Worm (Caenorhabditis elegans) whole organism, young adult: ENCODE data around the gene kin-19.
A peak's percentile ranks its signal among the peaks of the same experiment; 100 is the strongest.

Experiments
- C06A6.2 ChIP-seq: fragments of 200-800 bp; sonication (Bioruptor generic); conservative IDR thresholded peaks from 2 replicates; pipeline ENCODE4 v1.3.6; 2022; ENCODE audit warnings: missing genetic modification characterization, missing compliant biosample characterization
- D2030.7 ChIP-seq: fragments of 200-800 bp; sonication (Bioruptor generic); IDR thresholded peaks from 2 replicates; pipeline ENCODE4 v1.3.6; 2022; ENCODE audit warnings: missing genetic modification reagents, missing genetic modification characterization, missing compliant biosample characterization
- F22D6.2 ChIP-seq: sonication (generic microtip); optimal IDR thresholded peaks from 2 replicates; lab custom pipeline; 2016; ENCODE audit warnings: mild to moderate bottlenecking, missing genetic modification characterization, missing compliant biosample characterization
- F33H1.4 ChIP-seq: fragments of 200-800 bp; sonication (Bioruptor generic); IDR thresholded peaks from 2 replicates; pipeline ENCODE4 v1.3.6; 2022; ENCODE audit warnings: missing genetic modification reagents, missing genetic modification characterization, missing compliant biosample characterization
- K12H6.12 ChIP-seq: fragments of 200-800 bp; sonication (Bioruptor generic); optimal IDR thresholded peaks from 2 replicates; lab custom pipeline; 2018; ENCODE audit warnings: mild to moderate bottlenecking, missing genetic modification characterization, missing compliant biosample characterization
- Y53G8AR.9 ChIP-seq: fragments of 200-800 bp; sonication (Bioruptor generic); conservative IDR thresholded peaks from 2 replicates; pipeline ENCODE4 v1.3.6; 2022; ENCODE audit warnings: missing genetic modification reagents, missing genetic modification characterization, missing compliant biosample characterization
- Y56A3A.18 ChIP-seq: fragments of 200-800 bp; sonication (Bioruptor generic); IDR thresholded peaks from 2 replicates; pipeline ENCODE4 v1.3.6; 2022; ENCODE audit warnings: missing genetic modification reagents, missing genetic modification characterization, missing compliant biosample characterization
- Y67H2A.10 ChIP-seq: fragments of 200-800 bp; sonication (Bioruptor generic); conservative IDR thresholded peaks from 2 replicates; pipeline ENCODE4 v1.3.6; 2022; ENCODE audit warnings: missing genetic modification reagents, missing genetic modification characterization, missing compliant biosample characterization
- Y79H2A.3 ChIP-seq: fragments of 200-800 bp; sonication (Bioruptor generic); conservative IDR thresholded peaks from 2 replicates; pipeline ENCODE4 v1.3.6; 2022; ENCODE audit warnings: missing genetic modification reagents, missing genetic modification characterization, missing compliant biosample characterization
- ZK185.1 ChIP-seq: sonication (generic microtip); optimal IDR thresholded peaks from 2 replicates; lab custom pipeline; 2016; ENCODE audit warnings: mild to moderate bottlenecking, missing genetic modification characterization, missing compliant biosample characterization; ENCODE audit not compliant: poor library complexity, severe bottlenecking
- ama-1 ChIP-seq, 3 experiments: fragments of 150-350 bp in 1 of 3; sonication (generic microtip) in 2 of 3; optimal IDR thresholded peaks; 2 replicates each; lab custom pipeline; 2014 to 2018; ENCODE audit warnings: missing biosample characterization in 2 of 3, missing genetic modification characterization in 2 of 3, missing genetic modification reagents in 2 of 3
- attf-5 ChIP-seq: fragments of 200-800 bp; sonication (Bioruptor generic); optimal IDR thresholded peaks from 2 replicates; lab custom pipeline; 2018; ENCODE audit warnings: mild to moderate bottlenecking, missing genetic modification characterization, missing compliant biosample characterization
- ccch-3 ChIP-seq: fragments of 200-800 bp; sonication (Bioruptor generic); optimal IDR thresholded peaks from 2 replicates; lab custom pipeline; 2018; ENCODE audit warnings: mild to moderate bottlenecking, missing genetic modification characterization, missing compliant biosample characterization
- cebp-1 ChIP-seq, 2 experiments: fragments of 200-800 bp in 1 of 2; sonication (Bioruptor generic) in 1 of 2; sonication (generic microtip) in 1 of 2; IDR thresholded peaks in 1 of 2; optimal IDR thresholded peaks in 1 of 2; 2 replicates each; pipeline versions ENCODE4 v1.3.6 to Lab custom; 2017 to 2022; ENCODE audit warnings: missing compliant biosample characterization in 2 of 2, missing genetic modification characterization in 2 of 2, mild to moderate bottlenecking in 1 of 2, missing genetic modification reagents in 1 of 2, moderate library complexity in 1 of 2
- cebp-2 ChIP-seq: fragments of 200-800 bp; sonication (Bioruptor generic); IDR thresholded peaks from 2 replicates; pipeline ENCODE4 v1.3.6; 2022; ENCODE audit warnings: missing genetic modification characterization, missing compliant biosample characterization
- die-1 ChIP-seq: sonication (generic microtip); optimal IDR thresholded peaks from 2 replicates; lab custom pipeline; 2016; ENCODE audit warnings: missing genotype, mild to moderate bottlenecking, missing genetic modification characterization, missing compliant biosample characterization
- efl-1 ChIP-seq: fragments of 150-350 bp; optimal IDR thresholded peaks from 2 replicates; lab custom pipeline; 2014; ENCODE audit warnings: missing biosample characterization, missing genetic modification reagents, missing genetic modification characterization
- fkh-3 ChIP-seq: sonication (generic microtip); optimal IDR thresholded peaks from 2 replicates; lab custom pipeline; 2016; ENCODE audit warnings: mild to moderate bottlenecking, missing genetic modification characterization, missing compliant biosample characterization
- lin-40 ChIP-seq: sonication (generic microtip); optimal IDR thresholded peaks from 2 replicates; lab custom pipeline; 2016; ENCODE audit warnings: missing genetic modification characterization, mild to moderate bottlenecking, missing compliant biosample characterization, missing genotype, missing genetic modification reagents
- lin-54 ChIP-seq: fragments of 200-800 bp; sonication (Bioruptor generic); optimal IDR thresholded peaks from 2 replicates; lab custom pipeline; 2018; ENCODE audit warnings: mild to moderate bottlenecking, missing genetic modification characterization, missing compliant biosample characterization
- lir-1 ChIP-seq: fragments of 200-800 bp; sonication (Bioruptor generic); conservative IDR thresholded peaks from 2 replicates; pipeline ENCODE4 v1.3.6; 2022; ENCODE audit warnings: missing genetic modification reagents, missing genetic modification characterization, missing compliant biosample characterization
- lsl-1 ChIP-seq: fragments of 200-800 bp; sonication (Bioruptor generic); optimal IDR thresholded peaks from 2 replicates; lab custom pipeline; 2018; ENCODE audit warnings: mild to moderate bottlenecking, missing genetic modification characterization, moderate library complexity, missing compliant biosample characterization
- madf-10 ChIP-seq: sonication (generic microtip); optimal IDR thresholded peaks from 2 replicates; lab custom pipeline; 2016; ENCODE audit warnings: mild to moderate bottlenecking, missing genetic modification characterization, missing compliant biosample characterization
- madf-6 ChIP-seq: fragments of 200-800 bp; sonication (Bioruptor generic); IDR thresholded peaks from 2 replicates; pipeline ENCODE4 v1.3.6; 2022; ENCODE audit warnings: missing genetic modification reagents, missing genetic modification characterization, missing compliant biosample characterization
- madf-8 ChIP-seq: fragments of 200-800 bp; sonication (Bioruptor generic); conservative IDR thresholded peaks from 2 replicates; pipeline ENCODE4 v1.3.6; 2022; ENCODE audit warnings: missing genetic modification reagents, missing genetic modification characterization, missing compliant biosample characterization
- mcd-1 ChIP-seq: fragments of 200-800 bp; sonication (Bioruptor generic); IDR thresholded peaks from 2 replicates; pipeline ENCODE4 v1.3.6; 2022; ENCODE audit warnings: missing genetic modification reagents, missing genetic modification characterization, missing compliant biosample characterization
- nfyb-1 ChIP-seq: fragments of 200-800 bp; sonication (Bioruptor generic); IDR thresholded peaks from 2 replicates; pipeline ENCODE4 v1.3.6; 2022; ENCODE audit warnings: missing genetic modification reagents, missing genetic modification characterization, missing compliant biosample characterization
- rec-8 ChIP-seq, 2 experiments: sonication (generic microtip); optimal IDR thresholded peaks; 2 replicates each; lab custom pipeline; 2016; ENCODE audit warnings: mild to moderate bottlenecking in 2 of 2, missing genetic modification characterization in 2 of 2, missing genetic modification reagents in 2 of 2, missing genotype in 2 of 2, missing biosample characterization in 1 of 2, missing compliant biosample characterization in 1 of 2, moderate library complexity in 1 of 2
- somi-1 ChIP-seq: fragments of 200-800 bp; sonication (Bioruptor generic); optimal IDR thresholded peaks from 2 replicates; lab custom pipeline; 2018; ENCODE audit warnings: mild to moderate bottlenecking, missing genetic modification characterization, missing compliant biosample characterization
- tbp1 ChIP-seq: fragments of 200-800 bp; sonication (Bioruptor generic); optimal IDR thresholded peaks from 2 replicates; lab custom pipeline; 2018; ENCODE audit warnings: mild to moderate bottlenecking, missing genetic modification characterization, missing compliant biosample characterization
- tbx-9 ChIP-seq: sonication (generic microtip); optimal IDR thresholded peaks from 2 replicates; lab custom pipeline; 2016; ENCODE audit warnings: borderline replicate concordance, missing genetic modification characterization, inconsistent platforms, missing compliant biosample characterization
- ztf-26 ChIP-seq: sonication (generic microtip); optimal IDR thresholded peaks from 2 replicates; lab custom pipeline; 2017; ENCODE audit warnings: missing genetic modification characterization, missing compliant biosample characterization

Gene kin-19

DNA sequence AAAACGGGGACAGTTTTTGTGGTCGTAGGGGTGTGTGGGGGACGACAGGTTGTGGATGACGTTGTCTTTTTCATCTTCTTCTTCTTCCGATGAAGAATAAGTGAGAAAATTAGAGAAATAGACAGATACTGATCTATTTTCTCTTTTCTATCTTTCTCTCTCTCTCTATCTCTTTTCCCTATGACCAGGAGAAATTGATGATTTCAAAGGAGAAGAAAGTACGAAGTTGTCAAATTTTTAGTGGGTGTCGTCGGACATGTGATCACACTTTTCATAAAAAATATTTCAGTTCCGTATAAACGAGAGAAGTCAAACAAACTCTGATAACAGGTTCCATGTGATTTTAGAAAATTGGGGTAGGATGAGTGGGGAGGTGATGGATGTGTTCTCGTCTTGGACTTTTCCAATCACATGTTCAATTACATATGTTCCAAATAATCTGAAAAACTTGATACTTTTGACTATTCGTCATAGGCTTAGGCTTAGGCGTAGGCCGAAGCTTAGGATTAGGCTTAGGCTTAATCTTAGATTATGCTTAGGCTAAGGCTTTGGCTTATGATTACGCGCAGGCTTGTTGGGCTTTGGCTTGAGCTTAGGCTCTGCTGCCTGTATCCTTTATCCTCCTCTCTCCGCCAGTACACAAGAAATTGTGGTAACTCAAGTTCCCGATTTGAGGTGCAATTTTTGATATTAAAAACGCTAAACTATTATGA lies 13.6 kb upstream of the kin-19 start:
- TF ChIP-seq somi-1 (GFP tag; lab: Kevin White, UChicago) (peak; percentile 93), cebp-2 (no peak), die-1 (tag; lab: Kevin White, UChicago) (peak; percentile 12), C06A6.2 (GFP tag; lab: Robert Waterston, UW) (peak; percentile 24; the same call in 1 of the 2 replicates), nfyb-1 (GFP tag; lab: Robert Waterston, UW) (0 out of 2 replicates have a peak, but pooled peaks have one; percentile 45), fkh-3 (no peak), lin-40 (tag; lab: Kevin White, UChicago) (peak; percentile 55), attf-5 (GFP tag; lab: Kevin White, UChicago) (peak; percentile 43), Y67H2A.10 (GFP tag; lab: Robert Waterston, UW) (no peak), lir-1 (GFP tag; lab: Robert Waterston, UW) (no peak), cebp-1 (GFP tag; IDR thresholded peaks at IDR 0.05; lab: Robert Waterston, UW) (no peak), cebp-1 (tag; optimal IDR thresholded peaks at IDR 0.05; lab: Kevin White, UChicago) (peak; percentile 37), ztf-26 (peak; percentile 78), K12H6.12 (tag; lab: Kevin White, UChicago) (no peak), tbp1 (GFP tag; lab: Kevin White, UChicago) (peak; percentile 7), tbx-9 (no peak), ZK185.1 (tag; lab: Kevin White, UChicago) (peak; percentile 4), Y79H2A.3 (0 out of 2 replicates have a peak, but pooled peaks have one; percentile 13)

DNA sequence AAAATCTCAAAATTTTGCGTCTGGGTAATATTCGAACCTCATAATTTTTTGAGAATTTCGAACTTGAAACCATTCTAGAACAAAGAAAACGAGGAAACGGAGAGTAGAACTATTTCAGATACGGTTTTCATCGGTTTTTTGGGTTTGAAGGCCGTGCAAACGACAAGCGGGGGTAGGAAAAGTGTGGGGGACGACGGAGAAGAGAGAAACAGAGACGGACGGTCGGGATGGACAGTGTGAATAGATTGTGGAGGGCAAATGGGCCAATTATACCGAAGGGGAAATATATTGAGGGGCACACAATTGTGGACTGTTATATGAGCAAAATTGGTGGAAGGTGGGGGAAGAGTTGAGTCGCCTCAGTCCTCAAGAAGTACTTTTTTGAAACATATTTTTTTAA lies 12.3 kb upstream of the kin-19 start:
- TF ChIP-seq Y56A3A.18 (GFP tag; lab: Robert Waterston, UW) = no peak
- no peak for TF ChIP-seq mcd-1 (GFP tag; lab: Robert Waterston, UW)
- TF ChIP-seq ama-1 (optimal IDR thresholded peaks at IDR 0.05; lab: Kevin White, UChicago) = peak; percentile 68
- no peak for TF ChIP-seq ama-1 (GFP tag; optimal IDR thresholded peaks at IDR 0.05; lab: Kevin White, UChicago)
- TF ChIP-seq rec-8 (tag; optimal IDR thresholded peaks at IDR 0.05; lab: Kevin White, UChicago) = no peak

DNA sequence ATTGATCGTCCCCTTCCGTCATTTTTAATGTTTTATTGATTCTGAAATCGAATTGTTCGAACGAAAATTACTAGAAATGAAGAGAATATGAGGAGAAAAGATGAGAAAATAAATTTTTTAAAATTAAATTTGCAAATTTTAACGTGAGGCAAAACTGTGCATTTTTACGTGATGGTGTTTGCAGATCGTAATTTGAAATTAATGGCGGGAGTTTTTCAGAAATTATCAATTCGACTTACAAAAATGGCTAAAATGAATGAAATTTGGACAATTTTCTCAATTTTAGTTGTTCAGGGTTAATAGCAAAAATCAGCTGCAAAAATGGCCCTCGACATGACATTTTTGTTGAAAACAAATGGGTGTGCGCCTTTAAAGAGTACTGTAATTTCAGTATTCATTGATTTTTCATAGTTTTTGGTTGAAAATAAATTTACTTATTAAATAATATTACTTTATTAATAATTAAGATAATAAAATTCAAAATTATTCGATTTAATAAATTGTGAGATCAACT lies 11.7 kb upstream of the kin-19 start, which contains the start of gene rei-1:
rei-1 (minus strand) TSS at position 84 of the 514 bp plus-strand sequence.
- no peak for TF ChIP-seq F22D6.2
- TF ChIP-seq lsl-1 = peak; percentile 86
- TF ChIP-seq efl-1 = peak; percentile 60
- TF ChIP-seq madf-10 (tag; lab: Kevin White, UChicago) = no peak
- peak; percentile 37 for TF ChIP-seq F33H1.4 (GFP tag; lab: Robert Waterston, UW)
- TF ChIP-seq D2030.7 (GFP tag; lab: Robert Waterston, UW) = peak; percentile 32; the same call in 1 of the 2 replicates
- peak; percentile 29 for TF ChIP-seq madf-8 (GFP tag; lab: Robert Waterston, UW)
- TF ChIP-seq Y53G8AR.9 (GFP tag; lab: Robert Waterston, UW) = 0 out of 2 replicates have a peak, but pooled peaks have one; percentile 19
- TF ChIP-seq ccch-3 (GFP tag; lab: Kevin White, UChicago) = no peak
- TF ChIP-seq madf-6 (GFP tag; lab: Robert Waterston, UW) = peak; percentile 37
- TF ChIP-seq lin-54 = peak; percentile 58
